Fruit fly (Drosophila melanogaster) Kc167 (cell line): ENCODE data around the gene ft.

Experiments
- h ChIP-seq: fragments of >200 bp; optimal IDR thresholded peaks from 3 replicates; lab custom pipeline; 2018; ENCODE audit warnings: missing external identifiers
- insv ChIP-seq: fragments of >200 bp; optimal IDR thresholded peaks from 3 replicates; lab custom pipeline; 2018; ENCODE audit warnings: missing external identifiers
- psq ChIP-seq: fragments of >200 bp; optimal IDR thresholded peaks from 2 replicates; lab custom pipeline; 2017; ENCODE audit warnings: missing external identifiers
- ttk ChIP-seq: sonication (Bioruptor generic); optimal IDR thresholded peaks from 2 replicates; lab custom pipeline; 2017; ENCODE audit warnings: missing external identifiers

dm6 chr2L:4248314-4248713 lies 26.7 kb upstream of the ft start:
- no peak for TF ChIP-seq h
- no peak for TF ChIP-seq ttk (lab: Kevin White, UChicago)
- no peak for TF ChIP-seq insv (lab: Kevin White, UChicago)
- TF ChIP-seq psq (lab: Kevin White, UChicago) = no peak
